Worm (Caenorhabditis elegans) whole organism, late embryonic: Measurements from ENCODE around the gene crt-1.
"Not testable (repeated sequence)": the region's sequence is repeated elsewhere in the genome, so short reads cannot be mapped to it uniquely, and the experiment has no call there.

Experiments used
- C38D4.7 ChIP-seq: fragments of 200-800 bp; sonication (Bioruptor generic); optimal IDR thresholded peaks from 2 replicates; lab custom pipeline; 2018; ENCODE audit warnings: mild to moderate bottlenecking, missing genetic modification characterization, moderate library complexity, missing compliant biosample characterization
- F13H6.1 ChIP-seq: sonication (generic microtip); optimal IDR thresholded peaks from 2 replicates; lab custom pipeline; 2016; ENCODE audit warnings: missing genetic modification characterization, missing compliant biosample characterization
- K02D7.2 ChIP-seq: sonication (generic microtip); optimal IDR thresholded peaks from 2 replicates; lab custom pipeline; 2017; ENCODE audit warnings: mild to moderate bottlenecking, missing genetic modification characterization, missing compliant biosample characterization
- K09A11.1 ChIP-seq: sonication (generic microtip); optimal IDR thresholded peaks from 2 replicates; lab custom pipeline; 2017; ENCODE audit warnings: antibody characterized with exemption, mild to moderate bottlenecking, missing genetic modification characterization, missing compliant biosample characterization; ENCODE audit not compliant: insufficient read depth
- ahr-1 ChIP-seq: sonication (generic microtip); optimal IDR thresholded peaks from 2 replicates; lab custom pipeline; 2016; ENCODE audit warnings: missing genetic modification characterization, missing compliant biosample characterization
- ama-1 ChIP-seq: fragments of 150-350 bp; optimal IDR thresholded peaks from 2 replicates; lab custom pipeline; 2014
- ceh-14 ChIP-seq: sonication (generic microtip); optimal IDR thresholded peaks from 2 replicates; lab custom pipeline; 2016; ENCODE audit warnings: missing genotype, missing genetic modification characterization, missing compliant biosample characterization
- ceh-19 ChIP-seq: fragments of 200-800 bp; sonication (Bioruptor generic); optimal IDR thresholded peaks from 2 replicates; lab custom pipeline; 2018; ENCODE audit warnings: mild to moderate bottlenecking, missing genetic modification characterization, missing compliant biosample characterization
- ceh-22 ChIP-seq: sonication (generic microtip); optimal IDR thresholded peaks from 2 replicates; lab custom pipeline; 2017; ENCODE audit warnings: missing biosample characterization, missing genetic modification characterization
- ceh-24 ChIP-seq: sonication (generic microtip); optimal IDR thresholded peaks from 2 replicates; lab custom pipeline; 2016; ENCODE audit warnings: mild to moderate bottlenecking, missing genetic modification characterization, missing compliant biosample characterization
- ceh-30 ChIP-seq: fragments of 150-350 bp; optimal IDR thresholded peaks from 2 replicates; lab custom pipeline; 2014; ENCODE audit warnings: missing biosample characterization, missing genetic modification characterization
- ceh-45 ChIP-seq: fragments of 200-800 bp; sonication (Bioruptor generic); IDR thresholded peaks from 2 replicates; pipeline ENCODE4 v1.3.6; 2022; ENCODE audit warnings: missing genetic modification reagents, missing genetic modification characterization, missing compliant biosample characterization
- ceh-6 ChIP-seq: fragments of 200-800 bp; sonication (Bioruptor generic); optimal IDR thresholded peaks from 2 replicates; lab custom pipeline; 2018; ENCODE audit warnings: mild to moderate bottlenecking, missing genetic modification characterization, missing compliant biosample characterization
- dve-1 ChIP-seq: sonication (generic microtip); optimal IDR thresholded peaks from 2 replicates; lab custom pipeline; 2017; ENCODE audit warnings: antibody characterized with exemption, mild to moderate bottlenecking, missing genetic modification characterization, missing compliant biosample characterization
- elt-2 ChIP-seq: sonication (generic microtip); optimal IDR thresholded peaks from 2 replicates; lab custom pipeline; 2016; ENCODE audit warnings: missing genetic modification reagents, missing genetic modification characterization, missing compliant biosample characterization
- eyg-1 ChIP-seq: sonication (generic microtip); optimal IDR thresholded peaks from 2 replicates; lab custom pipeline; 2016; ENCODE audit warnings: missing genotype, missing genetic modification characterization, missing compliant biosample characterization
- fkh-10 ChIP-seq: fragments of 150-350 bp; optimal IDR thresholded peaks from 2 replicates; lab custom pipeline; 2014; ENCODE audit warnings: missing biosample characterization, missing genetic modification reagents, missing genetic modification characterization
- hlh-13 ChIP-seq: fragments of 200-800 bp; sonication (Bioruptor generic); optimal IDR thresholded peaks from 2 replicates; lab custom pipeline; 2018; ENCODE audit warnings: mild to moderate bottlenecking, missing genetic modification characterization, missing compliant biosample characterization
- hlh-15 ChIP-seq: sonication (generic microtip); optimal IDR thresholded peaks from 2 replicates; lab custom pipeline; 2016; ENCODE audit warnings: missing genetic modification characterization, missing compliant biosample characterization
- hlh-30 ChIP-seq: sonication (generic microtip); optimal IDR thresholded peaks from 2 replicates; lab custom pipeline; 2017; ENCODE audit warnings: antibody characterized with exemption, missing genetic modification characterization, missing compliant biosample characterization; ENCODE audit not compliant: insufficient read depth
- hlh-6 ChIP-seq: sonication (generic microtip); optimal IDR thresholded peaks from 2 replicates; lab custom pipeline; 2016; ENCODE audit warnings: missing genotype, missing genetic modification characterization, missing compliant biosample characterization
- lim-6 ChIP-seq: sonication (generic microtip); optimal IDR thresholded peaks from 2 replicates; lab custom pipeline; 2016; ENCODE audit warnings: missing genetic modification characterization, missing compliant biosample characterization
- madf-2 ChIP-seq: sonication (generic microtip); optimal IDR thresholded peaks from 2 replicates; lab custom pipeline; 2017; ENCODE audit warnings: missing genetic modification characterization, missing compliant biosample characterization
- mec-3 ChIP-seq: sonication (generic microtip); optimal IDR thresholded peaks from 2 replicates; lab custom pipeline; 2016; ENCODE audit warnings: borderline replicate concordance, missing genetic modification characterization, missing compliant biosample characterization
- nfya-1 ChIP-seq: sonication (generic microtip); optimal IDR thresholded peaks from 2 replicates; lab custom pipeline; 2017; ENCODE audit warnings: missing genetic modification characterization, mild to moderate bottlenecking, missing compliant biosample characterization, antibody characterized with exemption, moderate library complexity
- nhr-232 ChIP-seq: sonication (generic microtip); optimal IDR thresholded peaks from 2 replicates; lab custom pipeline; 2016; ENCODE audit warnings: missing genetic modification characterization, missing compliant biosample characterization
- npax-4 ChIP-seq: sonication (generic microtip); optimal IDR thresholded peaks from 2 replicates; lab custom pipeline; 2016; ENCODE audit warnings: missing genetic modification characterization, missing compliant biosample characterization
- odd-2 ChIP-seq: sonication (generic microtip); optimal IDR thresholded peaks from 2 replicates; lab custom pipeline; 2017; ENCODE audit warnings: antibody characterized with exemption, mild to moderate bottlenecking, missing genetic modification characterization, missing compliant biosample characterization
- pat-9 ChIP-seq: fragments of 200-800 bp; sonication (Bioruptor generic); optimal IDR thresholded peaks from 2 replicates; lab custom pipeline; 2018; ENCODE audit warnings: mild to moderate bottlenecking, missing genetic modification characterization, moderate library complexity, missing compliant biosample characterization
- pha-2 ChIP-seq: sonication (generic microtip); optimal IDR thresholded peaks from 2 replicates; lab custom pipeline; 2017; ENCODE audit warnings: mild to moderate bottlenecking, missing genetic modification characterization, missing compliant biosample characterization
- pros-1 ChIP-seq: fragments of 150-350 bp; optimal IDR thresholded peaks from 2 replicates; lab custom pipeline; 2014; ENCODE audit warnings: missing biosample characterization, missing genetic modification reagents, missing genetic modification characterization
- ref-2 ChIP-seq: sonication (generic microtip); optimal IDR thresholded peaks from 2 replicates; lab custom pipeline; 2016; ENCODE audit warnings: missing genetic modification characterization, missing compliant biosample characterization
- rnt-1 ChIP-seq: sonication (generic microtip); optimal IDR thresholded peaks from 2 replicates; lab custom pipeline; 2016; ENCODE audit warnings: missing genetic modification characterization, missing compliant biosample characterization
- sox-2 ChIP-seq: fragments of 200-800 bp; sonication (Bioruptor generic); IDR thresholded peaks from 2 replicates; pipeline ENCODE4 v1.3.6; 2022; ENCODE audit warnings: missing genetic modification reagents, missing genetic modification characterization, missing compliant biosample characterization
- sox-4 ChIP-seq: sonication (generic microtip); optimal IDR thresholded peaks from 2 replicates; lab custom pipeline; 2017; ENCODE audit warnings: mild to moderate bottlenecking, missing genetic modification characterization, inconsistent platforms, missing compliant biosample characterization
- ttx-3 ChIP-seq: sonication (generic microtip); optimal IDR thresholded peaks from 2 replicates; lab custom pipeline; 2016; ENCODE audit warnings: missing genetic modification reagents, missing genetic modification characterization, missing compliant biosample characterization
- unc-3 ChIP-seq, 2 experiments: fragments of 200-800 bp in 1 of 2; sonication (Bioruptor generic) in 1 of 2; sonication (generic microtip) in 1 of 2; conservative IDR thresholded peaks in 1 of 2; optimal IDR thresholded peaks in 1 of 2; 2 replicates each; pipeline versions ENCODE4 v1.3.6 to Lab custom; 2016 to 2022; ENCODE audit warnings: missing compliant biosample characterization in 2 of 2, missing genetic modification characterization in 2 of 2, missing genetic modification reagents in 1 of 2
- zip-5 ChIP-seq: sonication (generic microtip); optimal IDR thresholded peaks from 2 replicates; lab custom pipeline; 2016; ENCODE audit warnings: missing genetic modification characterization, missing compliant biosample characterization

The crt-1 gene

ce11 chrV:6096559-6097155, 3.7 kb downstream of the crt-1 start, which contains the start of gene smut-1:
Gene smut-1 (plus strand): TSS chrV:6097105.
- no peak for TF ChIP-seq sox-4 (tag; lab: Kevin White, UChicago)
- no peak for TF ChIP-seq C38D4.7 (GFP tag; lab: Kevin White, UChicago)
- no peak for TF ChIP-seq hlh-15 (tag; lab: Kevin White, UChicago)
- no peak for TF ChIP-seq nhr-232 (tag; lab: Kevin White, UChicago)
- TF ChIP-seq dve-1 (tag; lab: Kevin White, UChicago) = no peak
- no peak for TF ChIP-seq nfya-1
- no peak for TF ChIP-seq rnt-1 (tag; lab: Kevin White, UChicago)
- no peak for TF ChIP-seq K02D7.2
- TF ChIP-seq ceh-6 = no peak
- TF ChIP-seq pat-9 = no peak
- TF ChIP-seq zip-5 (tag; lab: Kevin White, UChicago) = no peak
- TF ChIP-seq eyg-1 = no peak

- TF ChIP-seq pat-9 (no peak), hlh-30 (tag; lab: Kevin White, UChicago) (no peak), lim-6 (tag; lab: Kevin White, UChicago) (no peak), ceh-22 (no peak), ahr-1 (no peak), npax-4 (tag; lab: Kevin White, UChicago) (no peak), nhr-232 (tag; lab: Kevin White, UChicago) (no peak), ceh-45 (no peak), ama-1 (lab: Kevin White, UChicago) (no peak), zip-5 (tag; lab: Kevin White, UChicago) (no peak), K02D7.2 (no peak), mec-3 (tag; lab: Kevin White, UChicago) (no peak), dve-1 (tag; lab: Kevin White, UChicago) (no peak), ceh-24 (tag; lab: Kevin White, UChicago) (no peak), ref-2 (tag; lab: Kevin White, UChicago) (no peak), pros-1 (no peak)
These were observed 4.5 kb downstream of the crt-1 start, which contains the start of gene Y38A10A.7 for ce11 chrV:6095829-6096228. Gene Y38A10A.7 (plus strand): TSS chrV:6096197.

ce11 chrV:6069968-6070367, 30.4 kb downstream of the crt-1 start, which contains the start of gene fbxa-214:
Gene fbxa-214 (minus strand): TSS chrV:6070068.
- not testable (repeated sequence) for TF ChIP-seq fkh-10 (GFP tag; lab: Kevin White, UChicago); odd-2 (tag; lab: Kevin White, UChicago); sox-4 (tag; lab: Kevin White, UChicago)

ce11 chrV:6067112-6067511, 33.2 kb downstream of the crt-1 start, which contains the start of gene srh-10:
Gene srh-10 (minus strand): TSS chrV:6067140.
- TF ChIP-seq elt-2 (no peak), ceh-14 (no peak), sox-2 (GFP tag; lab: Robert Waterston, UW) (no peak), K09A11.1 (tag; lab: Kevin White, UChicago) (no peak), nfya-1 (no peak)

- TF ChIP-seq madf-2 (tag; lab: Kevin White, UChicago) (no peak), unc-3 (GFP tag; conservative IDR thresholded peaks at IDR 0.05; lab: Robert Waterston, UW) (no peak), unc-3 (tag; optimal IDR thresholded peaks at IDR 0.05; lab: Kevin White, UChicago) (no peak), eyg-1 (no peak), dve-1 (tag; lab: Kevin White, UChicago) (no peak), hlh-13 (GFP tag; lab: Kevin White, UChicago) (no peak), ceh-19 (no peak), lim-6 (tag; lab: Kevin White, UChicago) (no peak), ttx-3 (no peak), C38D4.7 (GFP tag; lab: Kevin White, UChicago) (no peak), ceh-30 (tag; lab: Kevin White, UChicago) (no peak), hlh-6 (no peak), F13H6.1 (tag; lab: Kevin White, UChicago) (no peak), ceh-22 (no peak), ref-2 (tag; lab: Kevin White, UChicago) (no peak), pha-2 (tag; lab: Kevin White, UChicago) (no peak)
These were observed 37.0 kb downstream of the crt-1 start, which contains the start of gene Y38A10A.2 for ce11 chrV:6063330-6063729. Gene Y38A10A.2 (minus strand): TSS chrV:6063430.
